Worm (Caenorhabditis elegans) whole organism, midembryonic: ENCODE measurements around the gene C05C9.3.
A peak's percentile ranks its signal among the peaks of the same experiment; 100 is the strongest.

Source experiments
- T22C8.4 ChIP-seq: fragments of 200-800 bp; sonication (Bioruptor generic); IDR thresholded peaks from 2 replicates; pipeline ENCODE4 v1.3.6; 2022; ENCODE audit warnings: missing genetic modification characterization, missing compliant biosample characterization
- cog-1 ChIP-seq: sonication (generic microtip); optimal IDR thresholded peaks from 2 replicates; lab custom pipeline; 2016; ENCODE audit warnings: missing genetic modification characterization, missing compliant biosample characterization
- flt-1 ChIP-seq: fragments of 200-800 bp; sonication (Bioruptor generic); IDR thresholded peaks from 2 replicates; pipeline ENCODE4 v1.3.6; 2022; ENCODE audit warnings: missing genetic modification characterization, missing compliant biosample characterization
- klf-2 ChIP-seq: fragments of 200-800 bp; sonication (Bioruptor generic); conservative IDR thresholded peaks from 2 replicates; pipeline ENCODE4 v1.3.6; 2022; ENCODE audit warnings: missing genetic modification reagents, missing genetic modification characterization, missing compliant biosample characterization
- med-1 ChIP-seq: sonication (generic microtip); optimal IDR thresholded peaks from 2 replicates; lab custom pipeline; 2017; ENCODE audit warnings: missing genetic modification characterization, mild to moderate bottlenecking, missing compliant biosample characterization, antibody characterized with exemption, missing genetic modification reagents; ENCODE audit not compliant: insufficient read depth
- tab-1 ChIP-seq: fragments of 200-800 bp; sonication (Bioruptor generic); IDR thresholded peaks from 2 replicates; pipeline ENCODE4 v1.3.6; 2022; ENCODE audit warnings: missing genetic modification characterization, missing compliant biosample characterization
- ztf-23 ChIP-seq: fragments of 200-800 bp; sonication (Bioruptor generic); IDR thresholded peaks from 2 replicates; pipeline ENCODE4 v1.3.6; 2022; ENCODE audit warnings: missing genetic modification reagents, missing genetic modification characterization, missing compliant biosample characterization
- ztf-29 ChIP-seq: fragments of 200-800 bp; sonication (Bioruptor generic); IDR thresholded peaks from 2 replicates; pipeline ENCODE4 v1.3.6; 2022; ENCODE audit warnings: missing genetic modification reagents, missing genetic modification characterization, missing compliant biosample characterization

ce11 chrX:11190443-11190842 is 37.8 kb upstream of the C05C9.3 start:
- TF ChIP-seq ztf-29 (no peak), tab-1 (GFP tag; lab: Robert Waterston, UW) (no peak), cog-1 (tag; lab: Kevin White, UChicago) (peak; percentile 31), flt-1 (no peak), ztf-23 (no peak), med-1 (GFP tag; lab: Kevin White, UChicago) (no peak), klf-2 (GFP tag; lab: Robert Waterston, UW) (no peak), T22C8.4 (GFP tag; lab: Robert Waterston, UW) (no peak)
